Worm (Caenorhabditis elegans): ENCODE measurements around the gene affl-1.

The affl-1 gene

ce11 chrIII:415331-415775, 24.7 kb upstream of the affl-1 start (continued):
- TF ChIP-seq Y79H2A.3 (GFP tag; conservative IDR thresholded peaks at IDR 0.05) (peak; percentile 68; the same call in 1 of the 2 replicates), nfya-2 (GFP tag; IDR thresholded peaks at IDR 0.05) (0 out of 2 replicates have a peak, but pooled peaks have one; percentile 48), F37B4.10 (GFP tag; IDR thresholded peaks at IDR 0.05) (peak; percentile 96), egrh-3 (GFP tag; IDR thresholded peaks at IDR 0.05) (peak; percentile 83)

- no peak for TF ChIP-seq K11D2.4 (GFP tag; IDR thresholded peaks at IDR 0.05)
- no peak for TF ChIP-seq athp-1 (tag; optimal IDR thresholded peaks at IDR 0.05)
- no peak for TF ChIP-seq lin-40 (tag; optimal IDR thresholded peaks at IDR 0.05)
- no peak for TF ChIP-seq mes-4 (tag; optimal IDR thresholded peaks at IDR 0.05)
Measured at ce11 chrIII:418649-419048, 21.4 kb upstream of the affl-1 start, which contains the start of gene stim-1. TSS of gene stim-1 (minus strand) at chrIII:418749.

ce11 chrIII:422553-422952, 17.5 kb upstream of the affl-1 start:
- no peak for TF ChIP-seq T07F8.4 (tag; optimal IDR thresholded peaks at IDR 0.05)
- TF ChIP-seq nhr-179 (tag; optimal IDR thresholded peaks at IDR 0.05): no peak
- no peak for TF ChIP-seq nfyb-1 (GFP tag; IDR thresholded peaks at IDR 0.05)
- no peak for TF ChIP-seq mcd-1 (GFP tag; IDR thresholded peaks at IDR 0.05)
- no peak for TF ChIP-seq ets-4 (GFP tag; optimal IDR thresholded peaks at IDR 0.05)
- no peak for TF ChIP-seq ztf-28 (GFP tag; IDR thresholded peaks at IDR 0.05)
- TF ChIP-seq nhr-27 (tag; optimal IDR thresholded peaks at IDR 0.05): no peak
- TF ChIP-seq F52B5.7 (tag; optimal IDR thresholded peaks at IDR 0.05): no peak
- TF ChIP-seq D2030.7 (GFP tag; IDR thresholded peaks at IDR 0.05): no peak
- TF ChIP-seq zfh-2 (GFP tag; conservative IDR thresholded peaks at IDR 0.05): no peak
- no peak for TF ChIP-seq snpc-3.4 (tag; optimal IDR thresholded peaks at IDR 0.05)
- TF ChIP-seq lir-1 (GFP tag; conservative IDR thresholded peaks at IDR 0.05): no peak
- TF ChIP-seq F57C9.4 (tag; optimal IDR thresholded peaks at IDR 0.05): no peak
- no peak for TF ChIP-seq lin-40 (tag; optimal IDR thresholded peaks at IDR 0.05)

ce11 chrIII:423875-424274, 16.2 kb upstream of the affl-1 start:
- TF ChIP-seq lin-40 (tag; optimal IDR thresholded peaks at IDR 0.05): no peak
- no peak for TF ChIP-seq hlh-12 (tag; optimal IDR thresholded peaks at IDR 0.05)
- TF ChIP-seq nhr-90 (tag; optimal IDR thresholded peaks at IDR 0.05): no peak
- TF ChIP-seq C17E4.6 (GFP tag; IDR thresholded peaks at IDR 0.05): no peak
- no peak for TF ChIP-seq B0035.1 (tag; optimal IDR thresholded peaks at IDR 0.05)
- TF ChIP-seq lag-1 (GFP tag; IDR thresholded peaks at IDR 0.05): no peak
- no peak for TF ChIP-seq attf-6 (GFP tag; IDR thresholded peaks at IDR 0.05)
- peak; percentile 7 for TF ChIP-seq dpl-1 (GFP tag; optimal IDR thresholded peaks at IDR 0.05)
- no peak for TF ChIP-seq let-526 (GFP tag; IDR thresholded peaks at IDR 0.05)
- TF ChIP-seq aptf-2 (GFP tag; conservative IDR thresholded peaks at IDR 0.05): no peak
- TF ChIP-seq mcd-1 (GFP tag; IDR thresholded peaks at IDR 0.05): peak; percentile 45; the same call in 1 of the 2 replicates
- TF ChIP-seq nfya-1 (tag; optimal IDR thresholded peaks at IDR 0.05; ENCODE audit: borderline replicate concordance, insufficient read depth): no peak
- no peak for TF ChIP-seq madf-10 (tag; optimal IDR thresholded peaks at IDR 0.05)
- TF ChIP-seq efl-1 (GFP tag; optimal IDR thresholded peaks at IDR 0.05): peak; percentile 44
- no peak for TF ChIP-seq mxl-1 (tag; optimal IDR thresholded peaks at IDR 0.05)
- no peak for TF ChIP-seq ceh-27 (GFP tag; optimal IDR thresholded peaks at IDR 0.05)
- no peak for TF ChIP-seq snpc-1.3 (tag; optimal IDR thresholded peaks at IDR 0.05; ENCODE audit: insufficient read depth)
- TF ChIP-seq cebp-1 (GFP tag; IDR thresholded peaks at IDR 0.05): no peak
- TF ChIP-seq cebp-1 (tag; optimal IDR thresholded peaks at IDR 0.05): no peak
- TF ChIP-seq F49E8.2 (tag; optimal IDR thresholded peaks at IDR 0.05; ENCODE audit: insufficient read depth): no peak
- no peak for TF ChIP-seq unc-130 (GFP tag; optimal IDR thresholded peaks at IDR 0.05)

Measured in whole organism, young adult.